Worm (Caenorhabditis elegans) whole organism, L4 larva: ENCODE measurements around the gene ssr-2.

Source experiments
- attf-4 ChIP-seq: sonication (generic microtip); optimal IDR thresholded peaks from 3 replicates; lab custom pipeline; 2017; ENCODE audit warnings: missing biosample characterization, missing genetic modification characterization
- dmd-9 ChIP-seq: fragments of 200-800 bp; sonication (Bioruptor generic); IDR thresholded peaks from 2 replicates; pipeline ENCODE4 v1.3.6; 2022; ENCODE audit warnings: missing genetic modification reagents, missing genetic modification characterization, missing compliant biosample characterization
- egl-27 ChIP-seq: sonication (generic microtip); optimal IDR thresholded peaks from 3 replicates; lab custom pipeline; 2017; ENCODE audit warnings: missing biosample characterization, missing genetic modification reagents, missing genetic modification characterization
- lin-39 ChIP-seq: fragments of 150-350 bp; optimal IDR thresholded peaks from 2 replicates; lab custom pipeline; 2014; ENCODE audit warnings: missing biosample characterization, missing genetic modification reagents, missing genetic modification characterization
- madf-9 ChIP-seq: fragments of 200-800 bp; sonication (Bioruptor generic); conservative IDR thresholded peaks from 2 replicates; pipeline ENCODE4 v1.3.6; 2022; ENCODE audit warnings: missing genetic modification reagents, missing genetic modification characterization, missing compliant biosample characterization
- mdl-1 ChIP-seq, 2 experiments: fragments of 150-350 bp in 1 of 2; sonication (generic microtip) in 1 of 2; optimal IDR thresholded peaks; 2 replicates each; lab custom pipeline; 2014 to 2017; ENCODE audit warnings: missing biosample characterization in 2 of 2, missing genetic modification characterization in 2 of 2
- mep-1 ChIP-seq: fragments of 150-350 bp; sonication (generic microtip); optimal IDR thresholded peaks from 3 replicates; lab custom pipeline; 2014; ENCODE audit warnings: missing biosample characterization, missing genetic modification characterization
- nhr-11 ChIP-seq: fragments of 150-350 bp; optimal IDR thresholded peaks from 2 replicates; lab custom pipeline; 2014; ENCODE audit warnings: missing biosample characterization, missing genetic modification characterization
- nhr-28 ChIP-seq: fragments of 150-350 bp; optimal IDR thresholded peaks from 2 replicates; lab custom pipeline; 2014; ENCODE audit warnings: missing biosample characterization, missing genetic modification characterization
- nhr-48 ChIP-seq: sonication (generic microtip); optimal IDR thresholded peaks from 2 replicates; lab custom pipeline; 2016; ENCODE audit warnings: mild to moderate bottlenecking, missing genetic modification characterization, missing compliant biosample characterization
- pha-4 ChIP-seq, 2 experiments: fragments of 150-350 bp in 1 of 2; fragments of 200-800 bp in 1 of 2; sonication (Bioruptor generic) in 1 of 2; IDR thresholded peaks in 1 of 2; optimal IDR thresholded peaks in 1 of 2; 2 replicates each; pipeline versions ENCODE4 v1.3.6 to Lab custom; 2014 to 2022; ENCODE audit warnings: missing genetic modification characterization in 2 of 2, missing genetic modification reagents in 2 of 2, missing biosample characterization in 1 of 2, missing compliant biosample characterization in 1 of 2
- skn-1 ChIP-seq: fragments of 150-350 bp; optimal IDR thresholded peaks from 2 replicates; lab custom pipeline; 2014; ENCODE audit warnings: missing biosample characterization, missing genetic modification characterization
- unc-62 ChIP-seq, 3 experiments: fragments of 150-350 bp in 1 of 3; sonication (generic microtip); optimal IDR thresholded peaks in 2 of 3; peaks in 1 of 3; 1 replicate in 1 of 3; 2 replicates in 2 of 3; lab custom pipeline; 2014 to 2017; ENCODE audit warnings: missing biosample characterization in 3 of 3, missing genetic modification characterization in 3 of 3, missing genetic modification reagents in 3 of 3, missing genotype in 1 of 3

DNA sequence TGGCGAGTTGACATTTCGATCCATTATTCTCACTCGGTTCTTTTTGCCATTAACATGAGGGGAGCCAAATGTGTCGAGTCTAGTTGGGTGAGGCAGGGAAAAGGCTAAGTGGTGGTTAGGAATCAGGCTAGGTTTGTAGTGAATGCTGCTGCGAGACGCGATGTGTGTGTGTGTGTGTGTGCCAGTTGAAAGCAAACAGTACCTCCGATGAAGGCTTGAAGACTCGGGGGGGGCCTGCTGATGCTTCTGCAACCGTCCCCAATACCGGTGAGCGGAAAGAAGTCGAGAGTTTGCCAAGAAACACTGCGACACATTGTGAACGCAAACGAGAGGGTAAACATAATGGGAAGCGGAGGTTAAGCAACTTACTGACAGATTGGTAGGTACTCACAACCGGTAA is 43.5 kb upstream of the ssr-2 start, which contains the start of gene F53B3.3:
- TF ChIP-seq skn-1 (tag; lab: Kevin White, UChicago) = no peak
- no peak for TF ChIP-seq nhr-48
- no peak for TF ChIP-seq attf-4 (tag; lab: Kevin White, UChicago)
- no peak for TF ChIP-seq unc-62 (GFP tag; optimal IDR thresholded peaks at IDR 0.05 in 1 of 2; lab: Kevin White, UChicago)
- TF ChIP-seq unc-62 (tag; optimal IDR thresholded peaks at IDR 0.05; lab: Kevin White, UChicago) = no peak
- no peak for TF ChIP-seq mdl-1 (tag; optimal IDR thresholded peaks at IDR 0.05; lab: Kevin White, UChicago)
- no peak for TF ChIP-seq nhr-11 (tag; lab: Kevin White, UChicago)
- no peak for TF ChIP-seq pha-4 (GFP tag; IDR thresholded peaks at IDR 0.05; lab: Robert Waterston, UW)
- no peak for TF ChIP-seq pha-4 (tag; optimal IDR thresholded peaks at IDR 0.05; lab: Kevin White, UChicago)
- no peak for TF ChIP-seq egl-27 (tag; lab: Kevin White, UChicago)
- no peak for TF ChIP-seq nhr-28 (tag; lab: Kevin White, UChicago)
- no peak for TF ChIP-seq dmd-9 (GFP tag; lab: Robert Waterston, UW)
- no peak for TF ChIP-seq mep-1 (tag; lab: Kevin White, UChicago)
- TF ChIP-seq lin-39 = no peak
- TF ChIP-seq madf-9 (GFP tag; lab: Robert Waterston, UW) = no peak
